Fruit fly (Drosophila melanogaster) whole organism, prepupa: ENCODE results near the gene CG33093.

Experiments
- CG11762 ChIP-seq: fragments of 200-800 bp; sonication (Bioruptor generic); optimal IDR thresholded peaks from 3 replicates; lab custom pipeline; 2016; ENCODE audit warnings: missing biosample characterization, missing genetic modification characterization; ENCODE audit not compliant: insufficient read depth
- CG6276 ChIP-seq: fragments of 200-800 bp; sonication (Bioruptor generic); optimal IDR thresholded peaks from 2 replicates; lab custom pipeline; 2017; ENCODE audit warnings: missing biosample characterization, mild to moderate bottlenecking, missing genetic modification characterization
- CG6808 ChIP-seq: fragments of 200-800 bp; sonication (Bioruptor generic); optimal IDR thresholded peaks from 3 replicates; lab custom pipeline; 2017; ENCODE audit warnings: missing biosample characterization, missing genetic modification characterization, mild to moderate bottlenecking, moderate library complexity, missing genetic modification reagents
- CG8119 ChIP-seq: fragments of 200-800 bp; sonication (Bioruptor generic); IDR thresholded peaks from 3 replicates; pipeline ENCODE4 v1.3.6; 2022; ENCODE audit warnings: missing biosample characterization, missing genetic modification characterization
- CG9139 ChIP-seq: fragments of 200-800 bp; sonication (Bioruptor generic); optimal IDR thresholded peaks from 3 replicates; lab custom pipeline; 2017; ENCODE audit warnings: missing biosample characterization, mild to moderate bottlenecking, missing genetic modification characterization
- Eip75B ChIP-seq: fragments of 200-800 bp; sonication (Bioruptor generic); optimal IDR thresholded peaks from 3 replicates; lab custom pipeline; 2016; ENCODE audit warnings: missing biosample characterization, missing genetic modification characterization
- Ets21C ChIP-seq: fragments of 200-800 bp; sonication (Bioruptor generic); optimal IDR thresholded peaks from 3 replicates; lab custom pipeline; 2016; ENCODE audit warnings: missing biosample characterization, missing genetic modification characterization
- Ets96B ChIP-seq: fragments of 200-800 bp; optimal IDR thresholded peaks from 2 replicates; lab custom pipeline; 2019; ENCODE audit warnings: missing biosample characterization, mild to moderate bottlenecking, missing genetic modification characterization, moderate library complexity
- Gug ChIP-seq: fragments of 200-800 bp; sonication (Bioruptor generic); IDR thresholded peaks from 2 replicates; pipeline ENCODE4 v1.3.6; 2022; ENCODE audit warnings: missing biosample characterization, missing genetic modification characterization
- Lpt ChIP-seq: fragments of 200-800 bp; sonication (Bioruptor generic); optimal IDR thresholded peaks from 3 replicates; lab custom pipeline; 2016; ENCODE audit warnings: missing biosample characterization, missing genetic modification characterization
- achi ChIP-seq: fragments of 200-800 bp; sonication (Bioruptor generic); optimal IDR thresholded peaks from 3 replicates; lab custom pipeline; 2016; ENCODE audit warnings: missing biosample characterization, missing genetic modification characterization
- dsx ChIP-seq: fragments of 200-800 bp; optimal IDR thresholded peaks from 3 replicates; lab custom pipeline; 2019; ENCODE audit warnings: missing biosample characterization, mild to moderate bottlenecking, missing genetic modification characterization, moderate library complexity; ENCODE audit not compliant: poor library complexity, severe bottlenecking
- fd59A ChIP-seq: fragments of 200-800 bp; sonication (Bioruptor generic); optimal IDR thresholded peaks from 2 replicates; lab custom pipeline; 2017; ENCODE audit warnings: missing biosample characterization, mild to moderate bottlenecking, missing genetic modification characterization, missing genetic modification reagents
- lz ChIP-seq: fragments of 200-800 bp; sonication (Bioruptor generic); optimal IDR thresholded peaks from 3 replicates; lab custom pipeline; 2016; ENCODE audit warnings: missing biosample characterization, missing genetic modification characterization

DNA sequence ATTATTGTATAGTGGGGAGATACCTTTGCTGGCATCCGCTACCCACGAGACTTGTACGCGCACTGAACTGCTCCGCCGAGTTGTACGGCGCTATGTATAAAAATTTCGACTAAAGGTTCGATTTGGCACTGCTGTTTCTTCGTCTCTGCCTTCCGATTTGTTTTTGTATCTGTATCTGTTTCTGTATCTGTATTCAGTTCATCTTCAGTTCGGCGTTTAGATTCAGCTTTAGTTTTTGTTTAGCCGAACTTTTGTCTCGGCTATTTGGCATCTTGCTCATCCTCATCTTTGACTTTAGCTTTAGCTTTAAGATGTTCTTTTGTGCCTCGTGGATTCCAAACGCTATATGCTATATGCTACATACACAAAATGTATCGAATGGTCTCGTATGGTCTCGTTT is 30.8 kb upstream of the CG33093 start, which contains the start of gene sit:
- TF ChIP-seq lz (no peak), Lpt (GFP tag; lab: Kevin White, UChicago) (no peak), fd59A (GFP tag; lab: Kevin White, UChicago) (no peak), CG8119 (GFP tag; lab: Robert Waterston, UW) (no peak), CG11762 (GFP tag; lab: Kevin White, UChicago) (no peak), Gug (GFP tag; lab: Robert Waterston, UW) (no peak), CG9139 (GFP tag; lab: Kevin White, UChicago) (no peak), Ets96B (tag; lab: Kevin White, UChicago) (no peak), Eip75B (GFP tag; lab: Kevin White, UChicago) (no peak), Ets21C (GFP tag; lab: Kevin White, UChicago) (no peak), CG6808 (no peak), dsx (no peak), CG6276 (GFP tag; lab: Kevin White, UChicago) (no peak), achi (GFP tag; lab: Kevin White, UChicago) (no peak)
